Fruit fly (Drosophila melanogaster): ENCODE data around the gene Ugt307A1.

The Ugt307A1 gene

DNA sequence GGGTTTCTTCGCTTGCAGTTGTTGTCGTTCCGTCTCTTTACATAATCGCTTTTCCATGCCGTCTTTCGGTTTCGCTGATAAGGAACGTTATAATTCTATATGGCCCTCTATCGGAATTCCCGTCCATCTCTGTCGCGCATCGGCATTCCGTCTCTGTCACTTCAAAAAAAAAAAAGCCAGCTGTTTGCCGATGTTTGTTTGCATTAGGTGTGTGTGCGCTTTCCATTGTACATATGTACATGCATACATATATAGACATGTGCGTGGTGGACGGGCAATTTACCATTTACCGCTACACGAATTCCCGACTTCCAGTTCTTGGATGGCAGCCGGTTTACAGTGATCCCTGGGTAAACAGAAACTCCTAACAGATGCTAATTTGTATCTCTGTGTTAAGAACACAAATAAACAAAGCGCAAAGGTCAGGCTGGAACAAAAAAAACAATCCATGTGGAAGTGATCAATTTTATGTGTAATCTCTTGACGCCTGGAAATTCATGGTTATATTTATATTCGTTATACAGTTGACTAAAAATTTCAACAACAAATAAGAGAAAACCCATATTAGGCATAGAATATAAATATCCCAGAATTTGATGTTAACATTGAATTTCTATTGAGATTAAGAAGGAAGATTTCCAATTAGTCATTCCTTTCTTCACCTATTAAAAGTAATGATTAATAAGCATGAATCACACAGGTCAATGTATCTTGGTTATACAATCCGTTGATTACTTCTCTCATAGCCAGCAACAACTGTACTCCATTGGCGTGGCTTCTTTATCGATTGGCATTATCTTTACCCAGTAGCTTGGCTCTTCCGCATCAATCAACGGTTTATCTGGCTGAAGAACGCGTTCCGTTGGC, 24.5 kb upstream of the Ugt307A1 start:
- TF ChIP-seq CG2129 (GFP tag; IDR thresholded peaks at IDR 0.05; ENCODE audit: partially characterized antibody): no peak
- peak; percentile 36 for TF ChIP-seq phol (tag; optimal IDR thresholded peaks at IDR 0.05)
- TF ChIP-seq pros (GFP tag; optimal IDR thresholded peaks at IDR 0.05): peak; percentile 20
- no peak for TF ChIP-seq CG12071 (GFP tag; optimal IDR thresholded peaks at IDR 0.05)
- TF ChIP-seq bowl (GFP tag; IDR thresholded peaks at IDR 0.05): no peak
- no peak for TF ChIP-seq CG6272 (GFP tag; IDR thresholded peaks at IDR 0.05)
- TF ChIP-seq Ssrp (tag; optimal IDR thresholded peaks at IDR 0.05): peak; percentile 21
- TF ChIP-seq CG17186 (GFP tag; optimal IDR thresholded peaks at IDR 0.05): no peak
- no peak for TF ChIP-seq crol (GFP tag; IDR thresholded peaks at IDR 0.05)
- no peak for TF ChIP-seq Bgb (GFP tag; IDR thresholded peaks at IDR 0.05; ENCODE audit: partially characterized antibody)
- TF ChIP-seq unpg (GFP tag; optimal IDR thresholded peaks at IDR 0.05): peak; percentile 21
- peak in 1 of 2 experiments; percentile 25 for TF ChIP-seq crp (GFP tag; optimal IDR thresholded peaks at IDR 0.05)
- TF ChIP-seq hb (GFP tag; IDR thresholded peaks at IDR 0.05; ENCODE audit: partially characterized antibody): no peak
- no peak for TF ChIP-seq hth (optimal IDR thresholded peaks at IDR 0.05)
- peak; percentile 7 to 94 for TF ChIP-seq Pdp1 (GFP tag; optimal IDR thresholded peaks at IDR 0.05)
- peak; percentile 52 for TF ChIP-seq CG10209 (GFP tag; optimal IDR thresholded peaks at IDR 0.05)
- no peak for TF ChIP-seq h (optimal IDR thresholded peaks at IDR 0.05)
- TF ChIP-seq CG11247 (GFP tag; IDR thresholded peaks at IDR 0.05): 0 out of 2 replicates have a peak, but pooled peaks have one; percentile 12
- peak; percentile 51 for TF ChIP-seq CG11723 (GFP tag; optimal IDR thresholded peaks at IDR 0.05)
- TF ChIP-seq Mad (GFP tag; optimal IDR thresholded peaks at IDR 0.05): no peak
- TF ChIP-seq peb (GFP tag; IDR thresholded peaks at IDR 0.05): no peak
- peak; percentile 21 for TF ChIP-seq CG13424 (tag; optimal IDR thresholded peaks at IDR 0.05)
- TF ChIP-seq stc (GFP tag; IDR thresholded peaks at IDR 0.05): no peak
- peak; percentile 38 for TF ChIP-seq Lhr (GFP tag; optimal IDR thresholded peaks at IDR 0.05)
- no peak for TF ChIP-seq CG42726 (GFP tag; IDR thresholded peaks at IDR 0.05; ENCODE audit: partially characterized antibody)
- TF ChIP-seq jing (GFP tag; optimal IDR thresholded peaks at IDR 0.05): no peak
- TF ChIP-seq CG6813 (GFP tag; optimal IDR thresholded peaks at IDR 0.05): peak; percentile 9
- TF ChIP-seq CG2199 (GFP tag; IDR thresholded peaks at IDR 0.05): no peak
- TF ChIP-seq CG7556 (GFP tag; optimal IDR thresholded peaks at IDR 0.05): peak; percentile 31
- peak; percentile 32 for TF ChIP-seq NC2α (GFP tag; optimal IDR thresholded peaks at IDR 0.05)
- peak; percentile 34 for TF ChIP-seq gem (tag; optimal IDR thresholded peaks at IDR 0.05)
- peak; percentile 63; the same call in 1 of the 3 replicates for TF ChIP-seq zfh1 (GFP tag; IDR thresholded peaks at IDR 0.05)
- no peak for TF ChIP-seq CG10654 (GFP tag; optimal IDR thresholded peaks at IDR 0.05)
- no peak for TF ChIP-seq dimm (GFP tag; IDR thresholded peaks at IDR 0.05)
- TF ChIP-seq unc-4 (GFP tag; IDR thresholded peaks at IDR 0.05; ENCODE audit: partially characterized antibody): no peak
- peak; percentile 36; the same call in 1 of the 2 replicates for TF ChIP-seq CG1024 (GFP tag; IDR thresholded peaks at IDR 0.05)
- TF ChIP-seq Hmr (GFP tag; optimal IDR thresholded peaks at IDR 0.05): peak; percentile 1
- TF ChIP-seq cad (GFP tag; optimal IDR thresholded peaks at IDR 0.05): no peak
- no peak for TF ChIP-seq Dref (GFP tag; IDR thresholded peaks at IDR 0.05)
- TF ChIP-seq CG17385 (GFP tag; optimal IDR thresholded peaks at IDR 0.05): peak; percentile 11
- no peak for TF ChIP-seq crc (GFP tag; optimal IDR thresholded peaks at IDR 0.05)
- TF ChIP-seq CG11093 (GFP tag; IDR thresholded peaks at IDR 0.05): peak; percentile 28; the same call in 1 of the 3 replicates
- no peak for TF ChIP-seq Neu2 (GFP tag; optimal IDR thresholded peaks at IDR 0.05; ENCODE audit: borderline replicate concordance)
- TF ChIP-seq CG15011 (GFP tag; optimal IDR thresholded peaks at IDR 0.05): no peak
- TF ChIP-seq CG8944 (GFP tag; optimal IDR thresholded peaks at IDR 0.05): peak; percentile 17
- TF ChIP-seq her (GFP tag; optimal IDR thresholded peaks at IDR 0.05): peak; percentile 33
- no peak for TF ChIP-seq Tbp (GFP tag; optimal IDR thresholded peaks at IDR 0.05)
- no peak for TF ChIP-seq en (GFP tag; optimal IDR thresholded peaks at IDR 0.05)
- TF ChIP-seq CG8089 (GFP tag; optimal IDR thresholded peaks at IDR 0.05): peak; percentile 54
